Worm (Caenorhabditis elegans) whole organism, L2 larva: ENCODE data around the gene sel-12.
A peak's percentile ranks its signal among the peaks of the same experiment; 100 is the strongest.

ENCODE experiments used
- C34F6.9 ChIP-seq: fragments of 150-350 bp; optimal IDR thresholded peaks from 2 replicates; lab custom pipeline; 2014; ENCODE audit warnings: missing biosample characterization, missing genetic modification characterization
- F13H6.1 ChIP-seq: sonication (generic microtip); optimal IDR thresholded peaks from 2 replicates; lab custom pipeline; 2016; ENCODE audit warnings: missing genetic modification characterization, missing compliant biosample characterization
- R02D3.7 ChIP-seq: fragments of 150-350 bp; optimal IDR thresholded peaks from 2 replicates; lab custom pipeline; 2014; ENCODE audit warnings: missing biosample characterization, missing genetic modification characterization
- Y55F3AM.14 ChIP-seq: fragments of 200-800 bp; sonication (Bioruptor generic); optimal IDR thresholded peaks from 2 replicates; lab custom pipeline; 2018; ENCODE audit warnings: mild to moderate bottlenecking, missing genetic modification characterization, missing compliant biosample characterization
- aly-2 ChIP-seq: fragments of 150-350 bp; optimal IDR thresholded peaks from 2 replicates; lab custom pipeline; 2014; ENCODE audit warnings: missing biosample characterization, missing genetic modification characterization
- ama-1 ChIP-seq: fragments of 150-350 bp; optimal IDR thresholded peaks from 2 replicates; lab custom pipeline; 2018; ENCODE audit warnings: inconsistent platforms
- blmp-1 ChIP-seq: sonication (generic microtip); optimal IDR thresholded peaks from 2 replicates; lab custom pipeline; 2017; ENCODE audit warnings: missing genetic modification characterization, mild to moderate bottlenecking, missing compliant biosample characterization, antibody characterized with exemption, moderate library complexity; ENCODE audit not compliant: insufficient read depth
- ceh-16 ChIP-seq: fragments of 150-350 bp; optimal IDR thresholded peaks from 2 replicates; lab custom pipeline; 2014; ENCODE audit warnings: missing biosample characterization, missing genetic modification characterization
- crh-2 ChIP-seq: sonication (generic microtip); optimal IDR thresholded peaks from 2 replicates; lab custom pipeline; 2017; ENCODE audit warnings: missing biosample characterization, missing genetic modification characterization
- dmd-4 ChIP-seq: sonication (generic microtip); optimal IDR thresholded peaks from 2 replicates; lab custom pipeline; 2017; ENCODE audit warnings: missing biosample characterization, missing genetic modification characterization
- egl-27 ChIP-seq: sonication (generic microtip); optimal IDR thresholded peaks from 3 replicates; lab custom pipeline; 2017; ENCODE audit warnings: missing biosample characterization, missing genetic modification reagents, missing genetic modification characterization
- elt-1 ChIP-seq: fragments of 150-350 bp; optimal IDR thresholded peaks from 2 replicates; lab custom pipeline; 2014; ENCODE audit warnings: missing biosample characterization, missing genetic modification characterization
- elt-3 ChIP-seq: sonication (generic microtip); optimal IDR thresholded peaks from 2 replicates; lab custom pipeline; 2017; ENCODE audit warnings: missing biosample characterization, missing genetic modification characterization
- fos-1 ChIP-seq: fragments of 150-350 bp; optimal IDR thresholded peaks from 2 replicates; lab custom pipeline; 2014; ENCODE audit warnings: missing biosample characterization, missing genetic modification characterization
- gmeb-1 ChIP-seq: fragments of 150-350 bp; optimal IDR thresholded peaks from 2 replicates; lab custom pipeline; 2014; ENCODE audit warnings: missing biosample characterization, missing genetic modification characterization
- lin-11 ChIP-seq: fragments of 150-350 bp; sonication (generic microtip); optimal IDR thresholded peaks from 2 replicates; lab custom pipeline; 2014; ENCODE audit warnings: missing biosample characterization, missing genetic modification characterization, inconsistent platforms, mixed read lengths
- lin-13 ChIP-seq: fragments of 150-350 bp; optimal IDR thresholded peaks from 2 replicates; lab custom pipeline; 2014; ENCODE audit warnings: missing biosample characterization, missing genetic modification reagents, missing genetic modification characterization
- lin-39 ChIP-seq: fragments of 150-350 bp; optimal IDR thresholded peaks from 2 replicates; lab custom pipeline; 2014; ENCODE audit warnings: missing biosample characterization, missing genetic modification reagents, missing genetic modification characterization
- lsy-2 ChIP-seq, 2 experiments: fragments of 150-350 bp in 1 of 2; sonication (generic microtip) in 1 of 2; optimal IDR thresholded peaks; 2 replicates each; lab custom pipeline; 2014 to 2017; ENCODE audit warnings: missing biosample characterization in 2 of 2, missing genetic modification characterization in 2 of 2
- mab-5 ChIP-seq: fragments of 150-350 bp; optimal IDR thresholded peaks from 2 replicates; lab custom pipeline; 2014; ENCODE audit warnings: missing biosample characterization, missing genetic modification characterization
- mbf-1 ChIP-seq: sonication (generic microtip); optimal IDR thresholded peaks from 2 replicates; lab custom pipeline; 2017; ENCODE audit warnings: missing biosample characterization, missing genetic modification characterization
- mdl-1 ChIP-seq, 2 experiments: fragments of 150-350 bp in 1 of 2; sonication (generic microtip) in 1 of 2; optimal IDR thresholded peaks; 2 replicates each; lab custom pipeline; 2017; ENCODE audit warnings: missing biosample characterization in 2 of 2, missing genetic modification characterization in 2 of 2
- nhr-10 ChIP-seq: sonication (generic microtip); optimal IDR thresholded peaks from 2 replicates; lab custom pipeline; 2017; ENCODE audit warnings: missing biosample characterization, missing genetic modification characterization
- nhr-11 ChIP-seq: fragments of 150-350 bp; optimal IDR thresholded peaks from 2 replicates; lab custom pipeline; 2014; ENCODE audit warnings: missing biosample characterization, missing genetic modification characterization
- nhr-129 ChIP-seq: fragments of 150-350 bp; optimal IDR thresholded peaks from 2 replicates; lab custom pipeline; 2014; ENCODE audit warnings: missing biosample characterization, missing genetic modification characterization
- nhr-21 ChIP-seq: fragments of 150-350 bp; optimal IDR thresholded peaks from 2 replicates; lab custom pipeline; 2014; ENCODE audit warnings: missing biosample characterization, missing genetic modification characterization
- nhr-23 ChIP-seq: fragments of 150-350 bp; optimal IDR thresholded peaks from 2 replicates; lab custom pipeline; 2014; ENCODE audit warnings: missing biosample characterization, missing genetic modification reagents, missing genetic modification characterization
- nhr-237 ChIP-seq: fragments of 150-350 bp; optimal IDR thresholded peaks from 2 replicates; lab custom pipeline; 2014; ENCODE audit warnings: missing biosample characterization, missing genetic modification characterization
- nhr-6 ChIP-seq: fragments of 150-350 bp; optimal IDR thresholded peaks from 2 replicates; lab custom pipeline; 2014; ENCODE audit warnings: missing biosample characterization, missing genetic modification characterization
- nhr-77 ChIP-seq: fragments of 150-350 bp; optimal IDR thresholded peaks from 2 replicates; lab custom pipeline; 2014; ENCODE audit warnings: missing biosample characterization, missing genetic modification characterization
- peb-1 ChIP-seq: fragments of 150-350 bp; optimal IDR thresholded peaks from 2 replicates; lab custom pipeline; 2014; ENCODE audit warnings: missing biosample characterization, missing genetic modification characterization
- sem-4 ChIP-seq: fragments of 150-350 bp; optimal IDR thresholded peaks from 2 replicates; lab custom pipeline; 2014; ENCODE audit warnings: missing biosample characterization, missing genetic modification reagents, missing genetic modification characterization
- skn-1 ChIP-seq: sonication (generic microtip); optimal IDR thresholded peaks from 2 replicates; lab custom pipeline; 2017; ENCODE audit warnings: missing biosample characterization, missing genetic modification characterization
- sma-3 ChIP-seq: sonication (generic microtip); optimal IDR thresholded peaks from 2 replicates; lab custom pipeline; 2016; ENCODE audit warnings: missing genetic modification reagents, missing genetic modification characterization, missing compliant biosample characterization
- sma-9 ChIP-seq, 2 experiments: fragments of 150-350 bp in 1 of 2; sonication (generic microtip) in 1 of 2; optimal IDR thresholded peaks; 2 replicates each; lab custom pipeline; 2014 to 2016; ENCODE audit warnings: missing genetic modification characterization in 2 of 2, mild to moderate bottlenecking in 1 of 2, missing biosample characterization in 1 of 2, missing compliant biosample characterization in 1 of 2, missing genetic modification reagents in 1 of 2, moderate library complexity in 1 of 2
- snpc-4 ChIP-seq: fragments of 150-350 bp; optimal IDR thresholded peaks from 2 replicates; lab custom pipeline; 2014; ENCODE audit warnings: missing biosample characterization, missing genetic modification characterization
- unc-39 ChIP-seq: fragments of 150-350 bp; optimal IDR thresholded peaks from 2 replicates; lab custom pipeline; 2014; ENCODE audit warnings: missing biosample characterization, missing genetic modification characterization
- unc-55 ChIP-seq: fragments of 150-350 bp; sonication (generic microtip); optimal IDR thresholded peaks from 3 replicates; lab custom pipeline; 2014; ENCODE audit warnings: missing biosample characterization, missing genetic modification reagents, missing genetic modification characterization
- unc-62 ChIP-seq: fragments of 150-350 bp; optimal IDR thresholded peaks from 2 replicates; lab custom pipeline; 2014; ENCODE audit warnings: missing biosample characterization, missing genetic modification reagents, missing genetic modification characterization
- zag-1 ChIP-seq: fragments of 150-350 bp; optimal IDR thresholded peaks from 2 replicates; lab custom pipeline; 2014; ENCODE audit warnings: missing biosample characterization, missing genetic modification characterization
- ztf-1 ChIP-seq: fragments of 200-800 bp; sonication (Bioruptor generic); conservative IDR thresholded peaks from 2 replicates; pipeline ENCODE4 v1.3.6; 2022; ENCODE audit warnings: missing genetic modification characterization, missing compliant biosample characterization
- ztf-11 ChIP-seq: sonication (generic microtip); optimal IDR thresholded peaks from 2 replicates; lab custom pipeline; 2017; ENCODE audit warnings: missing biosample characterization, missing genetic modification characterization
- ztf-4 ChIP-seq: fragments of 150-350 bp; optimal IDR thresholded peaks from 2 replicates; lab custom pipeline; 2014; ENCODE audit warnings: missing biosample characterization, missing genetic modification characterization

The sel-12 gene

DNA sequence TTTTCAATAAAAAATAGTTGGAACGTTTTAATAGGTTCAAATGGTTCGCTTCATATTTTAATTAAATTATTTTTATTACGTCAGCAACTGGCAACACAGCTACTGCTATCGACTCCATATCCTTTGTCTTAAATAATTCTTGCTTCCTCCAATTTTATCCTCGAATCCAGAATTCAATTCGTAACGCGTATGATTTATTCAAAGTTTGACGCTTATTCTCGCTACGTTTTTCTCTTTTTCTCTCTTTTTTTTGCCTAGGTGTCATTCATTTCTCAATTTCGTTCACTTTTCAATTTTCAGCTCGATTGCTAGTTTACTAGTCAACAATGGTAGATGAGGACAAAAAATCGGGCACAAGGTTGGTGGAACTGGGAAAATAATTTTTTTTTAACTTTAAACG is 34.8 kb downstream of the sel-12 start, which contains the start of gene arr-1:
Gene arr-1, plus strand, starts transcription at position 301 of the 400 bp plus-strand sequence.
- TF ChIP-seq fos-1 (tag; lab: Kevin White, UChicago) (no peak), gmeb-1 (tag; lab: Kevin White, UChicago) (no peak), unc-39 (tag; lab: Kevin White, UChicago) (no peak), mab-5 (tag; lab: Kevin White, UChicago) (no peak), C34F6.9 (tag; lab: Kevin White, UChicago) (no peak), mdl-1 (tag; optimal IDR thresholded peaks at IDR 0.05; lab: Kevin White, UChicago) (no peak), snpc-4 (tag; lab: Kevin White, UChicago) (no peak), nhr-23 (tag; lab: Kevin White, UChicago) (no peak), crh-2 (tag; lab: Kevin White, UChicago) (no peak), R02D3.7 (no peak), nhr-237 (tag; lab: Kevin White, UChicago) (no peak), ceh-16 (tag; lab: Kevin White, UChicago) (no peak), nhr-21 (tag; lab: Kevin White, UChicago) (no peak)

DNA sequence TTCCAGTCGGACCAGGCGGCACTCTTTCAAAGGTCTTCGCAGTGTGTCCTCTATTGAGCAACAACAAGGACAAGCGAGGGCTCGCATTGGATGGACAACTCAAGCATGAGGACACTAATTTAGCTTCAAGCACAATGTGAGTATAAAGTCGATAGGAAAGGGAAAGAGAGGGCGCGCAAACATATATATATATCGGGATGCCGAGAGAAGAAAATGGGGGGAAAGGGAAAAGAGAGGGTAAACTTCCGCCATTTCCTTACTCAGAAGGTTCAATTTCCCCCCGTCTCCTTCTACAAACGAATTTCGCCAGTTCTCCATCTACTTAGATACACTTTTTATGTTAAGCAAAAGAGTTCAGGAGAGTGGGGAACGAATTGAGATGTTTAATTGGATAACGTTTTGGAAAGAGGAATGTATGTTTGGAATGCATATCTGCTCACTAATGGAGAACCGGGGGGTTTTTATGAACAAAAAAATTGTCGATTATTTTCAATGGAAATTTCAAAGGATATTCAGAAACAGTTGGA is 37.0 kb downstream of the sel-12 start:
- peak; percentile 16 for TF ChIP-seq F13H6.1 (tag; lab: Kevin White, UChicago)
- TF ChIP-seq ama-1 (lab: Kevin White, UChicago) = no peak
- no peak for TF ChIP-seq ztf-1 (GFP tag; lab: Robert Waterston, UW)
- no peak for TF ChIP-seq zag-1 (tag; lab: Kevin White, UChicago)
- no peak for TF ChIP-seq nhr-10
- TF ChIP-seq C34F6.9 (tag; lab: Kevin White, UChicago) = peak; percentile 32
- TF ChIP-seq peb-1 (tag; lab: Kevin White, UChicago) = no peak
- no peak for TF ChIP-seq aly-2 (tag; lab: Kevin White, UChicago)
- TF ChIP-seq ceh-16 (tag; lab: Kevin White, UChicago) = no peak
- TF ChIP-seq sem-4 (tag; lab: Kevin White, UChicago) = no peak
- no peak for TF ChIP-seq sma-3
- peak; percentile 5 for TF ChIP-seq unc-55
- TF ChIP-seq sma-9 (GFP tag; optimal IDR thresholded peaks at IDR 0.05; lab: Kevin White, UChicago) = peak; percentile 19
- no peak for TF ChIP-seq sma-9 (tag; optimal IDR thresholded peaks at IDR 0.05; lab: Kevin White, UChicago)
- peak in 1 of 2 experiments; percentile 23 for TF ChIP-seq lsy-2 (tag; optimal IDR thresholded peaks at IDR 0.05; lab: Kevin White, UChicago)
- TF ChIP-seq mbf-1 (tag; lab: Kevin White, UChicago) = no peak

DNA sequence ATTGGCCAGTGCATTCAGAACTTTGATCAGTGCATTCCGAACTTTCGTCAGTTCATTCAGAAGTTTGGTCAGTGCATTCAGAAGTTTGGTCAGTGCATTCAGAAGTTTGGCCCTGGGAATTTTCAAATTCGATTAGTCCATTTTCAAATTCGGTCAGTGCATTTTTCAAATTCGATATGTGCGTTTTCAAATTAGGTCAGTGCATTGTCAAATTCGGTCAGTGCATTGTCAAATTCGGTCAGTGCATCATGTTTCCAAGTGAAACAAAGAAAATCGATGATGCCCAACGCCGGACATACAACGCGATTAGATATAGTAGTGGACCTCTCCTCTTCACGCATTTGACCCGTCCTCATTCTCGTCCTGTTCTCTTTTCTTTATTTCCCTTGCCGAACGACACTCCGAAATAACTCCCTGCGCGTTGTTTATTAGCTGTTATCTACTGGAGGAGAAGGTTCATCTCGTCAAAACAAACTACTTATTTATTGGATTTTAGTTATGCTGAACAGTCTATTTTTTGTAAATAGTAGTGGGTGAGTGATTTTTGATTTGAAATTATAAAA is 38.9 kb downstream of the sel-12 start, which contains the start of gene apm-3:
Gene apm-3, plus strand, starts transcription at position 477 of the 563 bp plus-strand sequence.
- TF ChIP-seq nhr-21 (tag; lab: Kevin White, UChicago) (no peak), lsy-2 (tag; optimal IDR thresholded peaks at IDR 0.05; lab: Kevin White, UChicago) (peak in 1 of 2 experiments; percentile 41), mbf-1 (tag; lab: Kevin White, UChicago) (no peak), dmd-4 (no peak), ztf-1 (GFP tag; lab: Robert Waterston, UW) (no peak), nhr-129 (tag; lab: Kevin White, UChicago) (peak; percentile 58), R02D3.7 (no peak), aly-2 (tag; lab: Kevin White, UChicago) (no peak), ceh-16 (tag; lab: Kevin White, UChicago) (no peak), sem-4 (tag; lab: Kevin White, UChicago) (no peak), fos-1 (tag; lab: Kevin White, UChicago) (no peak), nhr-23 (tag; lab: Kevin White, UChicago) (no peak), nhr-77 (no peak), egl-27 (tag; lab: Kevin White, UChicago) (no peak), F13H6.1 (tag; lab: Kevin White, UChicago) (no peak), lin-13 (peak; percentile 5), ama-1 (lab: Kevin White, UChicago) (no peak), unc-55 (peak; percentile 48), sma-3 (no peak), ztf-11 (tag; lab: Kevin White, UChicago) (no peak), elt-1 (tag; lab: Kevin White, UChicago) (no peak), blmp-1 (tag; lab: Kevin White, UChicago) (no peak), elt-3 (tag; lab: Kevin White, UChicago) (no peak), skn-1 (tag; lab: Kevin White, UChicago) (no peak), nhr-237 (tag; lab: Kevin White, UChicago) (no peak), ztf-4 (no peak), nhr-11 (tag; lab: Kevin White, UChicago) (no peak), nhr-10 (no peak), nhr-6 (tag; lab: Kevin White, UChicago) (no peak), unc-39 (tag; lab: Kevin White, UChicago) (no peak), lin-39 (no peak), snpc-4 (tag; lab: Kevin White, UChicago) (no peak), sma-9 (GFP tag; optimal IDR thresholded peaks at IDR 0.05; lab: Kevin White, UChicago) (peak; percentile 30), sma-9 (tag; optimal IDR thresholded peaks at IDR 0.05; lab: Kevin White, UChicago) (no peak), gmeb-1 (tag; lab: Kevin White, UChicago) (no peak), C34F6.9 (tag; lab: Kevin White, UChicago) (peak; percentile 55), Y55F3AM.14 (GFP tag; lab: Kevin White, UChicago) (no peak), crh-2 (tag; lab: Kevin White, UChicago) (peak; percentile 15), zag-1 (tag; lab: Kevin White, UChicago) (no peak), unc-62 (no peak), lin-11 (tag; lab: Kevin White, UChicago) (no peak)
- TF ChIP-seq, all 48 proteins: peak for 7
